Worm (Caenorhabditis elegans): ENCODE results near the gene C18A3.10.

C18A3.10 gene

DNA sequence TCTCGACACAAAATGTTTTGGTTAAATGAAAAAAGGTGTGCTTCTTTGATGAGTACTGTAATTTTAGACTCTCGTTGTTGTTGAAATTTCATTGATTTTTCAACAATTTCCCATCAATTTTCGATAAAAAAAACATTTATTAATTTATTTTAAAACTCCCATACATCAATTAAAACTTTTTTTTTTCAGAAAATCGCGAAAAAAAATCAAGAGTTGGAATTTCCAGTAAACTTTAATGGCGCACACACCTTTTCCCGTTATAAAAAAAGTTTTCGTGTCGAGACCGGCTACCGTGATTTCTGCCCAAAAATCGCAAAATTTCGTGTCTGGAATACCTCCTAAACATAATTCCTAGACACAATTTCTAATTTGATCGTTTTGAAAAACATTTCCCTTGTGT, 20.8 kb downstream of the C18A3.10 start, which contains the start of gene C25H3.14:
TSS of gene C25H3.14 (plus strand) at position 301 of the 400 bp plus-strand sequence.
- TF ChIP-seq zag-1 (tag; optimal IDR thresholded peaks at IDR 0.05), result no peak
- no peak for TF ChIP-seq nhr-237 (tag; optimal IDR thresholded peaks at IDR 0.05)
- no peak for TF ChIP-seq egl-27 (tag; optimal IDR thresholded peaks at IDR 0.05)
- no peak for TF ChIP-seq jun-1 (tag; optimal IDR thresholded peaks at IDR 0.05)
- no peak for TF ChIP-seq snpc-4 (tag; optimal IDR thresholded peaks at IDR 0.05)
- TF ChIP-seq mml-1 (tag; optimal IDR thresholded peaks at IDR 0.05), result no peak
- TF ChIP-seq aly-2 (tag; optimal IDR thresholded peaks at IDR 0.05), result no peak
- no peak for TF ChIP-seq nhr-28 (tag; optimal IDR thresholded peaks at IDR 0.05)
- TF ChIP-seq lsy-12 (tag; optimal IDR thresholded peaks at IDR 0.05), result no peak
- no peak for TF ChIP-seq hmg-11 (tag; optimal IDR thresholded peaks at IDR 0.05)
- TF ChIP-seq elt-2 (tag; optimal IDR thresholded peaks at IDR 0.05), result no peak
- no peak for TF ChIP-seq tbx-2 (tag; optimal IDR thresholded peaks at IDR 0.05)
- TF ChIP-seq R02D3.7 (tag; optimal IDR thresholded peaks at IDR 0.05), result no peak
- TF ChIP-seq ceh-16 (tag; optimal IDR thresholded peaks at IDR 0.05), result no peak
- TF ChIP-seq nhr-67 (tag; optimal IDR thresholded peaks at IDR 0.05), result no peak
- no peak for TF ChIP-seq ceh-28 (tag; optimal IDR thresholded peaks at IDR 0.05)

DNA sequence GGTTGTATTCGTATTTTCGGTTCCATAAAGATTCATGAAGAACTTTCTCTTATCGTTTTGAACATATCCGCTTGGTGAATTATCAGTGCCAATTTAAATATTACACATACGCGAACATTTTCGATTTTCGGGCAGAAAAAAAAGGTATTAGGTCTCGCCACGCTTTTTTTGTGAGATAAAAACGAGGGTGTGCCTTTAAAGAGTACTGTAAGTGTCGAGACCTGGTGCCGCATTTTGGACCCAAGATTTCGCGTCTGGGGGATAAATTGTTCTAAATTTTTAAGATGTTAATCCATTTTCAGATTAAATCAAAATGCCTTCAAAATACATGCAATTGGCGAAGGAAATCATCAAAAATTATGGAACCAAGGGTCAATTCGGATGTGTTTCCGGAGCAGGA, 21.8 kb downstream of the C18A3.10 start, which contains the start of gene C25H3.3:
TSS of gene C25H3.3 (plus strand) at position 301 of the 400 bp plus-strand sequence.
- no peak for TF ChIP-seq pha-4 (tag; optimal IDR thresholded peaks at IDR 0.05)
- no peak for TF ChIP-seq fkh-10 (GFP tag; optimal IDR thresholded peaks at IDR 0.05)
- TF ChIP-seq nhr-77 (tag; optimal IDR thresholded peaks at IDR 0.05), result no peak
- TF ChIP-seq tbx-2 (tag; optimal IDR thresholded peaks at IDR 0.05), result no peak

DNA sequence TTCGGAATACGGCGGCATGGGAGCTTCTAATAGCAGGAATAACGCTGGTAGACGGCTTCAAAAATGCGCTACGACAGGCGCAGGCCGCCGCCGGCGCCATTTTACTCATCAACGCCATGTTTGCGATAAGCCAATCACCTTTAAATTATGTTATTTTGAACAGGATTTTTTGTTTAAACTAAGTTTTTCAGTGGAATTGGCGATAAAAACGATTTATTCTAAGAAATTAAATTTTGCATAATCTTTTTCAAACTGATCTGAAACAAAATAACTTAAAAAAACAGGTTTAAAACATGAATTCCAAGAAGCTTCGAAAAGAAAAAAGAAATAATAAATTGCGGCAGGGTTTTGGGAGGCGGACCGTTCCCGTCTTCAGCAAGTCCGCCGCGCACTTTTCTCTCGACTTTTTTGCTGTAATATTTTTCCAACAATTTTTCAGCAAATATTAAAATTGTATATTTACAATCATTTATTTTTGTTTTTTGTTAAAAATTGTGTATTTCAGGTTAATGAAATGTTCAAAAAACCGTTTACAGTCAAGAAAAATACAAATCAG, 24.4 kb downstream of the C18A3.10 start, which contains the start of the genes ndub-5 and eif-2D:
TSS of gene ndub-5 (minus strand) at position 138 of the 556 bp plus-strand sequence.
TSS of gene eif-2D (plus strand) at position 506 of the 556 bp plus-strand sequence.
- TF ChIP-seq R02D3.7 (tag; optimal IDR thresholded peaks at IDR 0.05), result no peak
- TF ChIP-seq nfya-1 (tag; optimal IDR thresholded peaks at IDR 0.05; ENCODE audit: insufficient read depth), result peak; percentile 42
- TF ChIP-seq snpc-4 (tag; optimal IDR thresholded peaks at IDR 0.05), result peak; percentile 18
- peak; percentile 6 for TF ChIP-seq hmg-11 (tag; optimal IDR thresholded peaks at IDR 0.05)
- TF ChIP-seq egl-5 (tag; optimal IDR thresholded peaks at IDR 0.05), result no peak
- TF ChIP-seq elt-2 (tag; optimal IDR thresholded peaks at IDR 0.05), result peak; percentile 15
- peak; percentile 26 for TF ChIP-seq pha-4 (tag; optimal IDR thresholded peaks at IDR 0.05)

DNA sequence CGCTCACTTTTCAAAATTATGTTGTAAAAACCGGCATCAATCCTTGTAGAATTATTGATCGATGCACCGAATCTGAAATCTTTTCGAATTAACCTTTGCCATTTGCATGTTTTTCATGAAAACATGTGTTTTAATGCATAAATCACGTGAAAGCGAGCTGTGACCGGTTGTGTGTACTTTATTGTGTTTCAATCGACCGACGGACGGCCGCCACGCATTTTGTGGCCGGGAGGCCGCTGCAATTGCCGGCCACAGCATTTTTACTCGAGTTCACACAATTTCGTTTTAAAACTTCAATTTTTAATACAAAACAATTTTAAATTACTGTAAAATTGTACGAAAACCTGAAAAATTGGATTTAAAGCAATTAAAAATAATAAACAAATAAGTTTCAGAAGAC, 26.7 kb downstream of the C18A3.10 start, which contains the start of gene C25H3.11:
TSS of gene C25H3.11 (minus strand) at position 82 of the 400 bp plus-strand sequence.
- TF ChIP-seq ama-1 (optimal IDR thresholded peaks at IDR 0.05) (peak; percentile 52), nhr-28 (tag; optimal IDR thresholded peaks at IDR 0.05) (no peak), nhr-237 (tag; optimal IDR thresholded peaks at IDR 0.05) (no peak), lin-15B (tag; optimal IDR thresholded peaks at IDR 0.05) (peak; percentile 53), snpc-4 (tag; optimal IDR thresholded peaks at IDR 0.05) (peak; percentile 29), nhr-23 (tag; optimal IDR thresholded peaks at IDR 0.05) (no peak), zag-1 (tag; optimal IDR thresholded peaks at IDR 0.05) (no peak), unc-62 (GFP tag; optimal IDR thresholded peaks at IDR 0.05) (no peak), mdl-1 (tag; optimal IDR thresholded peaks at IDR 0.05) (no peak), nhr-25 (tag; optimal IDR thresholded peaks at IDR 0.05) (no peak), daf-12 (tag; optimal IDR thresholded peaks at IDR 0.05) (no peak), sea-2 (GFP tag; optimal IDR thresholded peaks at IDR 0.05) (no peak), pha-4 (tag; optimal IDR thresholded peaks at IDR 0.05) (peak; percentile 42), ceh-9 (tag; optimal IDR thresholded peaks at IDR 0.05) (no peak), ZK546.5 (tag; optimal IDR thresholded peaks at IDR 0.05) (no peak), eor-1 (tag; optimal IDR thresholded peaks at IDR 0.05) (no peak), lsy-12 (tag; optimal IDR thresholded peaks at IDR 0.05) (peak; percentile 4), nfya-1 (tag; optimal IDR thresholded peaks at IDR 0.05; ENCODE audit: insufficient read depth) (peak; percentile 67), nhr-12 (tag; optimal IDR thresholded peaks at IDR 0.05) (no peak), R02D3.7 (tag; optimal IDR thresholded peaks at IDR 0.05) (no peak), egl-5 (tag; optimal IDR thresholded peaks at IDR 0.05) (no peak), ceh-16 (tag; optimal IDR thresholded peaks at IDR 0.05) (no peak), ztf-11 (tag; optimal IDR thresholded peaks at IDR 0.05) (no peak), unc-39 (tag; optimal IDR thresholded peaks at IDR 0.05) (no peak), elt-2 (tag; optimal IDR thresholded peaks at IDR 0.05) (peak; percentile 70), ztf-4 (tag; optimal IDR thresholded peaks at IDR 0.05) (no peak), fkh-10 (GFP tag; optimal IDR thresholded peaks at IDR 0.05) (no peak), pqm-1 (tag; optimal IDR thresholded peaks at IDR 0.05) (peak; percentile 26), nhr-43 (tag; optimal IDR thresholded peaks at IDR 0.05; ENCODE audit: poor library complexity, severe bottlenecking) (no peak), skn-1 (tag; optimal IDR thresholded peaks at IDR 0.05) (no peak), lin-39 (tag; optimal IDR thresholded peaks at IDR 0.05) (no peak)
